Worm (Caenorhabditis elegans) whole organism, dauer: ENCODE data around the gene cisd-1.
"Not testable (repeated sequence)": the region's sequence is repeated elsewhere in the genome, so short reads cannot be mapped to it uniquely, and the experiment has no call there.

Experiments used
- unc-62 ChIP-seq: sonication (generic microtip); optimal IDR thresholded peaks from 2 replicates; lab custom pipeline; 2017; ENCODE audit warnings: missing biosample characterization, missing genetic modification reagents, missing genetic modification characterization

The cisd-1 gene

ce11 chrII:11450882-11451281, 18.5 kb downstream of the cisd-1 start:
- no peak for TF ChIP-seq unc-62 (GFP tag; lab: Kevin White, UChicago)

- TF ChIP-seq unc-62 (GFP tag; lab: Kevin White, UChicago): no peak
Observed at ce11 chrII:11448753-11449152, 20.7 kb downstream of the cisd-1 start, which contains the start of gene W02B12.1. W02B12.1 (plus strand) TSS chrII:11449021.

ce11 chrII:11444973-11445372, 24.5 kb downstream of the cisd-1 start, which contains the start of gene W02B12.13:
W02B12.13 (plus strand) TSS chrII:11445273.
- TF ChIP-seq unc-62 (GFP tag; lab: Kevin White, UChicago): no peak

ce11 chrII:11443862-11444261, 25.6 kb downstream of the cisd-1 start, which contains the start of gene adbp-1:
adbp-1 (plus strand) TSS chrII:11444162.
- no peak for TF ChIP-seq unc-62 (GFP tag; lab: Kevin White, UChicago)

ce11 chrII:11443128-11443527, 26.3 kb downstream of the cisd-1 start:
- TF ChIP-seq unc-62 (GFP tag; lab: Kevin White, UChicago): no peak

ce11 chrII:11442425-11442824, 27.0 kb downstream of the cisd-1 start, which contains the start of gene ebp-2:
ebp-2 (plus strand) TSS chrII:11442725.
- not testable (repeated sequence) for TF ChIP-seq unc-62 (GFP tag; lab: Kevin White, UChicago)

- TF ChIP-seq unc-62 (GFP tag; lab: Kevin White, UChicago): no peak
Observed at ce11 chrII:11440265-11440664, 29.2 kb downstream of the cisd-1 start, which contains the start of gene VW02B12L.2. VW02B12L.2 (minus strand) TSS chrII:11440329.

- TF ChIP-seq unc-62 (GFP tag; lab: Kevin White, UChicago): no peak
Observed at ce11 chrII:11438417-11438816, 31.0 kb downstream of the cisd-1 start, which contains the start of gene vha-6. vha-6 (minus strand) TSS chrII:11438452.

- TF ChIP-seq unc-62 (GFP tag; lab: Kevin White, UChicago): no peak
Observed at ce11 chrII:11433942-11434341, 35.5 kb downstream of the cisd-1 start, which contains the start of gene C05D12.5. C05D12.5 (plus strand) TSS chrII:11434242.

ce11 chrII:11431584-11431983, 37.8 kb downstream of the cisd-1 start, which contains the start of gene C05D12.4:
C05D12.4 (plus strand) TSS chrII:11431884.
- no peak for TF ChIP-seq unc-62 (GFP tag; lab: Kevin White, UChicago)

ce11 chrII:11428599-11428998, 40.8 kb downstream of the cisd-1 start:
- no peak for TF ChIP-seq unc-62 (GFP tag; lab: Kevin White, UChicago)

ce11 chrII:11427322-11427721, 42.1 kb downstream of the cisd-1 start:
- no peak for TF ChIP-seq unc-62 (GFP tag; lab: Kevin White, UChicago)

ce11 chrII:11424579-11425316, 44.7 kb downstream of the cisd-1 start, which contains the start of gene C05D12.3:
C05D12.3 (plus strand) TSS chrII:11425266.
- no peak for TF ChIP-seq unc-62 (GFP tag; lab: Kevin White, UChicago)

ce11 chrII:11424032-11424431, 45.4 kb downstream of the cisd-1 start:
- TF ChIP-seq unc-62 (GFP tag; lab: Kevin White, UChicago): no peak
